Worm (Caenorhabditis elegans) whole organism, L4 larva: ENCODE results near the gene exc-14.
A peak's percentile ranks its signal among the peaks of the same experiment; 100 is the strongest.

Experiments
- F26F4.8 ChIP-seq: fragments of 200-800 bp; sonication (Bioruptor generic); conservative IDR thresholded peaks from 2 replicates; pipeline ENCODE4 v1.3.6; 2022; ENCODE audit warnings: missing genetic modification characterization, missing compliant biosample characterization
- F37D6.2 ChIP-seq: sonication (generic microtip); optimal IDR thresholded peaks from 2 replicates; lab custom pipeline; 2016; ENCODE audit warnings: mild to moderate bottlenecking, missing genetic modification characterization, missing compliant biosample characterization
- R02D3.7 ChIP-seq: fragments of 150-350 bp; sonication (generic microtip); optimal IDR thresholded peaks from 3 replicates; lab custom pipeline; 2014; ENCODE audit warnings: missing biosample characterization, missing genetic modification characterization
- Y5F2A.4 ChIP-seq: fragments of 200-800 bp; sonication (Bioruptor generic); optimal IDR thresholded peaks from 2 replicates; lab custom pipeline; 2018; ENCODE audit warnings: mild to moderate bottlenecking, missing genetic modification characterization, missing compliant biosample characterization
- aha-1 ChIP-seq: fragments of 150-350 bp; peaks from one replicate; lab custom pipeline; 2014; ENCODE audit warnings: missing biosample characterization, missing genetic modification characterization
- arid-1 ChIP-seq: fragments of 200-800 bp; sonication (Bioruptor generic); conservative IDR thresholded peaks from 2 replicates; pipeline ENCODE4 v1.3.6; 2022; ENCODE audit warnings: missing genetic modification reagents, missing genetic modification characterization, missing compliant biosample characterization
- attf-4 ChIP-seq: sonication (generic microtip); optimal IDR thresholded peaks from 3 replicates; lab custom pipeline; 2017; ENCODE audit warnings: missing biosample characterization, missing genetic modification characterization
- ceh-62 ChIP-seq: sonication (generic microtip); optimal IDR thresholded peaks from 2 replicates; lab custom pipeline; 2017; ENCODE audit warnings: missing biosample characterization, missing genetic modification characterization
- ces-1 ChIP-seq: fragments of 150-350 bp; sonication (generic microtip); optimal IDR thresholded peaks from 4 replicates; lab custom pipeline; 2014; ENCODE audit warnings: missing biosample characterization, missing genetic modification reagents, missing genetic modification characterization
- ctbp-1 ChIP-seq: fragments of 200-800 bp; sonication (Bioruptor generic); IDR thresholded peaks from 2 replicates; pipeline ENCODE4 v1.3.6; 2022; ENCODE audit warnings: missing genetic modification reagents, missing genetic modification characterization, missing compliant biosample characterization
- daf-16 ChIP-seq, 3 experiments: sonication (generic microtip); optimal IDR thresholded peaks; 2 replicates each; lab custom pipeline; 2016 to 2017; ENCODE audit warnings: missing genetic modification characterization in 3 of 3, missing genetic modification reagents in 3 of 3, mild to moderate bottlenecking in 2 of 3, missing compliant biosample characterization in 2 of 3, missing biosample characterization in 1 of 3, moderate library complexity in 1 of 3
- dmd-6 ChIP-seq: fragments of 200-800 bp; sonication (Bioruptor generic); IDR thresholded peaks from 2 replicates; pipeline ENCODE4 v1.3.6; 2022; ENCODE audit warnings: missing genetic modification reagents, missing genetic modification characterization, missing compliant biosample characterization
- dmd-8 ChIP-seq: fragments of 200-800 bp; sonication (Bioruptor generic); IDR thresholded peaks from 2 replicates; pipeline ENCODE4 v1.3.6; 2022; ENCODE audit warnings: missing genetic modification characterization, missing compliant biosample characterization
- dpl-1 ChIP-seq: fragments of 150-350 bp; optimal IDR thresholded peaks from 2 replicates; lab custom pipeline; 2014; ENCODE audit warnings: missing biosample characterization, missing genetic modification reagents, missing genetic modification characterization
- dve-1 ChIP-seq: sonication (generic microtip); optimal IDR thresholded peaks from 2 replicates; lab custom pipeline; 2017; ENCODE audit warnings: antibody characterized with exemption, mild to moderate bottlenecking, missing genetic modification characterization, missing compliant biosample characterization; ENCODE audit not compliant: insufficient read depth
- egl-27 ChIP-seq: sonication (generic microtip); optimal IDR thresholded peaks from 3 replicates; lab custom pipeline; 2017; ENCODE audit warnings: missing biosample characterization, missing genetic modification reagents, missing genetic modification characterization
- fkh-10 ChIP-seq: fragments of 150-350 bp; optimal IDR thresholded peaks from 2 replicates; lab custom pipeline; 2014; ENCODE audit warnings: missing biosample characterization, missing genetic modification reagents, missing genetic modification characterization
- gei-8 ChIP-seq: fragments of 200-800 bp; sonication (Bioruptor generic); optimal IDR thresholded peaks from 2 replicates; lab custom pipeline; 2018; ENCODE audit warnings: mild to moderate bottlenecking, missing genetic modification characterization, missing compliant biosample characterization
- hif-1 ChIP-seq, 2 experiments: sonication (generic microtip); optimal IDR thresholded peaks; 2 replicates each; lab custom pipeline; 2016 to 2017; ENCODE audit warnings: missing compliant biosample characterization in 2 of 2, missing genetic modification characterization in 2 of 2, missing genetic modification reagents in 2 of 2, missing genotype in 2 of 2, mild to moderate bottlenecking in 1 of 2
- hlh-11 ChIP-seq: fragments of 200-800 bp; sonication (Bioruptor generic); optimal IDR thresholded peaks from 2 replicates; lab custom pipeline; 2018; ENCODE audit warnings: mild to moderate bottlenecking, missing genetic modification characterization, missing compliant biosample characterization
- hlh-30 ChIP-seq: sonication (generic microtip); optimal IDR thresholded peaks from 2 replicates; lab custom pipeline; 2017; ENCODE audit warnings: antibody characterized with exemption, mild to moderate bottlenecking, missing genetic modification characterization, missing compliant biosample characterization; ENCODE audit not compliant: insufficient read depth
- hmg-1.1 ChIP-seq: fragments of 200-800 bp; sonication (Bioruptor generic); IDR thresholded peaks from 2 replicates; pipeline ENCODE4 v1.3.6; 2022; ENCODE audit warnings: missing genetic modification reagents, missing genetic modification characterization, missing compliant biosample characterization
- lin-1 ChIP-seq: fragments of 200-800 bp; sonication (Bioruptor generic); IDR thresholded peaks from 2 replicates; pipeline ENCODE4 v1.3.6; 2022; ENCODE audit warnings: missing genetic modification reagents, missing genetic modification characterization, missing compliant biosample characterization
- lin-39 ChIP-seq: fragments of 150-350 bp; optimal IDR thresholded peaks from 2 replicates; lab custom pipeline; 2014; ENCODE audit warnings: missing biosample characterization, missing genetic modification reagents, missing genetic modification characterization
- lsy-2 ChIP-seq, 2 experiments: fragments of 150-350 bp in 1 of 2; sonication (generic microtip) in 1 of 2; optimal IDR thresholded peaks; 2 replicates each; lab custom pipeline; 2014 to 2017; ENCODE audit warnings: missing biosample characterization in 2 of 2, missing genetic modification characterization in 2 of 2
- mdl-1 ChIP-seq, 2 experiments: fragments of 150-350 bp in 1 of 2; sonication (generic microtip) in 1 of 2; optimal IDR thresholded peaks; 2 replicates each; lab custom pipeline; 2014 to 2017; ENCODE audit warnings: missing biosample characterization in 2 of 2, missing genetic modification characterization in 2 of 2
- mdt-29 ChIP-seq: fragments of 200-800 bp; sonication (Bioruptor generic); IDR thresholded peaks from 2 replicates; pipeline ENCODE4 v1.3.6; 2022; ENCODE audit warnings: missing genetic modification reagents, missing genetic modification characterization, missing compliant biosample characterization
- mep-1 ChIP-seq: fragments of 150-350 bp; sonication (generic microtip); optimal IDR thresholded peaks from 3 replicates; lab custom pipeline; 2014; ENCODE audit warnings: missing biosample characterization, missing genetic modification characterization
- mes-2 ChIP-seq: sonication (generic microtip); optimal IDR thresholded peaks from 2 replicates; lab custom pipeline; 2016; ENCODE audit warnings: missing genotype, mild to moderate bottlenecking, missing genetic modification characterization, missing compliant biosample characterization; ENCODE audit not compliant: poor library complexity, severe bottlenecking
- mxl-3 ChIP-seq: fragments of 200-800 bp; sonication (Bioruptor generic); optimal IDR thresholded peaks from 2 replicates; lab custom pipeline; 2018; ENCODE audit warnings: mild to moderate bottlenecking, missing genetic modification characterization, missing compliant biosample characterization
- nhr-10 ChIP-seq: fragments of 150-350 bp; optimal IDR thresholded peaks from 2 replicates; lab custom pipeline; 2014; ENCODE audit warnings: missing biosample characterization, missing genetic modification characterization
- nhr-11 ChIP-seq: fragments of 150-350 bp; optimal IDR thresholded peaks from 2 replicates; lab custom pipeline; 2014; ENCODE audit warnings: missing biosample characterization, missing genetic modification characterization
- nhr-111 ChIP-seq: fragments of 200-800 bp; sonication (Bioruptor generic); optimal IDR thresholded peaks from 2 replicates; lab custom pipeline; 2018; ENCODE audit warnings: mild to moderate bottlenecking, missing genetic modification characterization, missing compliant biosample characterization
- nhr-25 ChIP-seq: sonication (generic microtip); optimal IDR thresholded peaks from 2 replicates; lab custom pipeline; 2017; ENCODE audit warnings: missing genetic modification characterization, mild to moderate bottlenecking, missing compliant biosample characterization, antibody characterized with exemption, moderate library complexity, borderline replicate concordance; ENCODE audit not compliant: insufficient read depth
- nhr-28 ChIP-seq: fragments of 150-350 bp; optimal IDR thresholded peaks from 2 replicates; lab custom pipeline; 2014; ENCODE audit warnings: missing biosample characterization, missing genetic modification characterization
- nhr-48 ChIP-seq: sonication (generic microtip); optimal IDR thresholded peaks from 2 replicates; lab custom pipeline; 2016; ENCODE audit warnings: mild to moderate bottlenecking, missing genetic modification characterization, missing compliant biosample characterization
- nhr-6 ChIP-seq: fragments of 150-350 bp; optimal IDR thresholded peaks from 2 replicates; lab custom pipeline; 2014; ENCODE audit warnings: missing biosample characterization, missing genetic modification characterization
- nhr-77 ChIP-seq: fragments of 150-350 bp; optimal IDR thresholded peaks from 2 replicates; lab custom pipeline; 2014; ENCODE audit warnings: missing biosample characterization, missing genetic modification characterization
- pqm-1 ChIP-seq: sonication (generic microtip); optimal IDR thresholded peaks from 2 replicates; lab custom pipeline; 2017; ENCODE audit warnings: missing biosample characterization, missing genetic modification characterization
- rbr-2 ChIP-seq: sonication (generic microtip); optimal IDR thresholded peaks from 2 replicates; lab custom pipeline; 2016; ENCODE audit warnings: missing genotype, missing genetic modification characterization, missing compliant biosample characterization
- set-16 ChIP-seq: fragments of 200-800 bp; sonication (Bioruptor generic); IDR thresholded peaks from 2 replicates; pipeline ENCODE4 v1.3.6; 2022; ENCODE audit warnings: missing genetic modification reagents, missing genetic modification characterization, missing compliant biosample characterization
- snpc-1.2 ChIP-seq: fragments of 200-800 bp; sonication (Bioruptor generic); IDR thresholded peaks from 2 replicates; pipeline ENCODE4 v1.3.6; 2022; ENCODE audit warnings: missing genetic modification reagents, missing genetic modification characterization, missing compliant biosample characterization
- snpc-4 ChIP-seq: fragments of 150-350 bp; optimal IDR thresholded peaks from 2 replicates; lab custom pipeline; 2014; ENCODE audit warnings: missing biosample characterization, missing genetic modification characterization
- spr-1 ChIP-seq: sonication (generic microtip); optimal IDR thresholded peaks from 2 replicates; lab custom pipeline; 2016; ENCODE audit warnings: mild to moderate bottlenecking, missing genetic modification characterization, missing compliant biosample characterization
- tra-1 ChIP-seq: fragments of 200-800 bp; sonication (Bioruptor generic); IDR thresholded peaks from 2 replicates; pipeline ENCODE4 v1.3.6; 2022; ENCODE audit warnings: missing genetic modification reagents, missing genetic modification characterization, missing compliant biosample characterization
- unc-130 ChIP-seq: sonication (generic microtip); optimal IDR thresholded peaks from 2 replicates; lab custom pipeline; 2016; ENCODE audit warnings: missing genetic modification reagents, missing genetic modification characterization, missing compliant biosample characterization
- unc-62 ChIP-seq, 3 experiments: fragments of 150-350 bp in 1 of 3; sonication (generic microtip); optimal IDR thresholded peaks in 2 of 3; peaks in 1 of 3; 1 replicate in 1 of 3; 2 replicates in 2 of 3; lab custom pipeline; 2014 to 2017; ENCODE audit warnings: missing biosample characterization in 3 of 3, missing genetic modification characterization in 3 of 3, missing genetic modification reagents in 3 of 3, missing genotype in 1 of 3
- zip-11 ChIP-seq: fragments of 200-800 bp; sonication (Bioruptor generic); IDR thresholded peaks from 2 replicates; pipeline ENCODE4 v1.3.6; 2022; ENCODE audit warnings: missing genetic modification characterization, missing compliant biosample characterization

The exc-14 gene

ce11 chrV:5064761-5065421, 18.9 kb upstream of the exc-14 start, which contains the start of gene mlk-1:
Gene mlk-1, minus strand, starts transcription at chrV:5064811.
- TF ChIP-seq ceh-62 (tag; lab: Kevin White, UChicago) (no peak), nhr-48 (tag; lab: Kevin White, UChicago) (peak; percentile 43), hif-1 (tag; optimal IDR thresholded peaks at IDR 0.05; lab: Kevin White, UChicago) (peak in 1 of 2 experiments; percentile 64), hlh-30 (tag; lab: Kevin White, UChicago) (peak; percentile 96), nhr-111 (GFP tag; lab: Kevin White, UChicago) (no peak), unc-130 (no peak), nhr-6 (tag; lab: Kevin White, UChicago) (peak; percentile 40), hmg-1.1 (GFP tag; lab: Robert Waterston, UW) (peak; percentile 56; the same call in 1 of the 2 replicates), attf-4 (no peak), arid-1 (GFP tag; lab: Robert Waterston, UW) (peak; percentile 44; the same call in 1 of the 2 replicates), egl-27 (tag; lab: Kevin White, UChicago) (no peak), rbr-2 (tag; lab: Kevin White, UChicago) (peak; percentile 78), hlh-11 (tag; lab: Kevin White, UChicago) (peak; percentile 77), pqm-1 (tag; lab: Kevin White, UChicago) (peak; percentile 26), dve-1 (tag; lab: Kevin White, UChicago) (peak; percentile 62), spr-1 (tag; lab: Kevin White, UChicago) (peak; percentile 12), lin-1 (GFP tag; lab: Robert Waterston, UW) (0 out of 2 replicates have a peak, but pooled peaks have one; percentile 18), nhr-11 (tag; lab: Kevin White, UChicago) (peak; percentile 85), nhr-10 (tag; lab: Kevin White, UChicago) (peak; percentile 36), ctbp-1 (peak; percentile 37; the same call in 1 of the 2 replicates), aha-1 (tag; lab: Kevin White, UChicago) (peak; percentile 96), daf-16 (GFP tag; optimal IDR thresholded peaks at IDR 0.05; lab: Kevin White, UChicago) (no peak), daf-16 (tag; optimal IDR thresholded peaks at IDR 0.05; lab: Kevin White, UChicago) (peak; percentile 31), mes-2 (tag; lab: Kevin White, UChicago) (peak; percentile 34), gei-8 (no peak), zip-11 (no peak), snpc-1.2 (GFP tag; lab: Robert Waterston, UW) (no peak), mdt-29 (GFP tag; lab: Robert Waterston, UW) (peak; percentile 54; the same call in 1 of the 2 replicates), mep-1 (tag; lab: Kevin White, UChicago) (peak; percentile 75), R02D3.7 (tag; lab: Kevin White, UChicago) (no peak), set-16 (GFP tag; lab: Robert Waterston, UW) (peak; percentile 46; the same call in 1 of the 2 replicates), snpc-4 (tag; lab: Kevin White, UChicago) (no peak), nhr-77 (peak; percentile 28), tra-1 (GFP tag; lab: Robert Waterston, UW) (no peak; the same call in 1 of the 2 replicates), dmd-8 (GFP tag; lab: Robert Waterston, UW) (no peak), lin-39 (tag; lab: Kevin White, UChicago) (no peak), dpl-1 (GFP tag; lab: Kevin White, UChicago) (peak; percentile 15), F26F4.8 (no peak), F37D6.2 (tag; lab: Kevin White, UChicago) (peak; percentile 32), mxl-3 (peak; percentile 41), nhr-25 (tag; lab: Kevin White, UChicago) (peak; percentile 60), fkh-10 (GFP tag; lab: Kevin White, UChicago) (peak; percentile 63), unc-62 (GFP tag; optimal IDR thresholded peaks at IDR 0.05 in 1 of 2; lab: Kevin White, UChicago) (peak in 1 of 2 experiments; percentile 99), unc-62 (tag; optimal IDR thresholded peaks at IDR 0.05; lab: Kevin White, UChicago) (no peak), Y5F2A.4 (GFP tag; lab: Kevin White, UChicago) (no peak), nhr-28 (tag; lab: Kevin White, UChicago) (peak; percentile 88), mdl-1 (tag; optimal IDR thresholded peaks at IDR 0.05; lab: Kevin White, UChicago) (peak in 1 of 2 experiments; percentile 95), lsy-2 (tag; optimal IDR thresholded peaks at IDR 0.05; lab: Kevin White, UChicago) (peak; percentile 59 to 64), dmd-6 (peak; percentile 70), ces-1 (GFP tag; lab: Kevin White, UChicago) (no peak)
